Worm (Caenorhabditis elegans): ENCODE measurements around the gene col-175.

Gene col-175

DNA sequence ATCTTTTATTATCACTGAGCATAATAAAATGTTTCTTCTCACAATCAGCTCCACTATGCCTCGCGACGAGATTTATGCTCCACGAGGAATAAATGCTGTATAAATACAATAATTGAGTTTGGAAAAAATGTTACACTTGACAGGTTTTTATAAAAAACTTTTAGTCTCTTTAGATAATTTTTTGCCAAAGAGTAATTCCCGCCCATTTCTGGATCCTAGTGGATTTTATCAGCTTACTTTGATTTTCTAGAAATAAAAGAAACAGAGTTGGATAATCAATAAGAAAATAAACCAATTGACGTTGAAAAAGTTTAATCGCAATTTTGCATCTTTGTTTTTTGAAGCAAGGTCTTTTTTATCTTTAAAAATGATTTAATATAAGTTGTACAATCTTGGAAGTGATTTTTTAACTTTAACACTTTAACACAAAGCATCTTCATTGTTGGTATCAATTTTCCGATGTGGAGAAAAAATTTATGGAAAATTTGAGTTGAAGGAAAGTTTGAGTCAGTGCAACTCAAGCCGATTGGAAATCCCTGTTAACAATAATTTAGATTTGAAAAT is 27.3 kb upstream of the col-175 start:
- TF ChIP-seq ztf-23 (GFP tag; IDR thresholded peaks at IDR 0.05) (no peak), flt-1 (GFP tag; IDR thresholded peaks at IDR 0.05) (no peak), ref-1 (GFP tag; conservative IDR thresholded peaks at IDR 0.05) (no peak), klf-2 (GFP tag; conservative IDR thresholded peaks at IDR 0.05) (no peak), cog-1 (tag; optimal IDR thresholded peaks at IDR 0.05) (no peak), T22C8.4 (GFP tag; IDR thresholded peaks at IDR 0.05) (no peak), ztf-29 (GFP tag; IDR thresholded peaks at IDR 0.05) (no peak), med-1 (GFP tag; optimal IDR thresholded peaks at IDR 0.05; ENCODE audit: insufficient read depth) (no peak), tab-1 (GFP tag; IDR thresholded peaks at IDR 0.05) (no peak)

DNA sequence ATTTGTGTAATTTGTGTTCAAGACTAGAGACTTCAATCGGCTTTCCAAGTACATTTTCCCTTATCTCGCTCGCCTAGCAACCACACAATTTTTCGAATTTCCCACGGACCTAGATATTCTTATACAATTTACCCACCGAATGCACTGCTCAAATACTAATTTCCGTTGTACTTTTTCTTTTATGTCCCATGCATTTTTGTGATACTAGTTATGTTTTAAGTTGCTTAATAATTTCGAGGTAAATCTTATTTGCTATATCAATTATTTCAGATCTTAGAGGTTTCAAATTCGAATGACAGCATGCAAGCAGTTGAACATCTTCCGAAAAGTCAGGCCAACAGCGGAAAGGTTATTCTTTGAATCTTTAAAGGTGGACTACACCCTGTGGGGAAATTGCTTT is 25.1 kb upstream of the col-175 start, which contains the start of gene F18G5.1:
F18G5.1 (plus strand) TSS at position 301 of the 400 bp plus-strand sequence.
- TF ChIP-seq tab-1 (GFP tag; IDR thresholded peaks at IDR 0.05) (no peak), klf-2 (GFP tag; conservative IDR thresholded peaks at IDR 0.05) (no peak), cog-1 (tag; optimal IDR thresholded peaks at IDR 0.05) (no peak), flt-1 (GFP tag; IDR thresholded peaks at IDR 0.05) (no peak), T22C8.4 (GFP tag; IDR thresholded peaks at IDR 0.05) (no peak), ztf-23 (GFP tag; IDR thresholded peaks at IDR 0.05) (no peak), ztf-29 (GFP tag; IDR thresholded peaks at IDR 0.05) (no peak), med-1 (GFP tag; optimal IDR thresholded peaks at IDR 0.05; ENCODE audit: insufficient read depth) (no peak)

DNA sequence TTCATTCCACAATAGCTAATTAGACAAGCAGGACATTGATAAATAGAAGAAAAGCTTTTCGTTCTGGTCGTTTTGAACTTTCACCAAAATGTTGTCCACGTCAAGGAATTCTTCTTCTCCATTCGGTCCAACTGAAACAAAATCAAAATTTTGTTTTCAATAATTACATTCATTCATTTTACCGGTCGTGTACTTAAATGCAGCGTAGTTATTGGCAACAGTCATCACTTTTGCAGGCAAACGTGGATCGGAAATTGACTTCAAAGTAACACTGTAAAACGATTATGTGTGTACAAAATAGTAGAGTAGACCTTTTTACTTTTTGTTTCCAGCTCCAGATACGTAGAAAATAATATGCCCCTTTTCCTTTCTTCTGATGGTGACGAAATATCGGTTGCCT is 21.6 kb upstream of the col-175 start:
- no peak for TF ChIP-seq med-1 (GFP tag; optimal IDR thresholded peaks at IDR 0.05; ENCODE audit: insufficient read depth)
- TF ChIP-seq ztf-29 (GFP tag; IDR thresholded peaks at IDR 0.05), result no peak
- TF ChIP-seq klf-2 (GFP tag; conservative IDR thresholded peaks at IDR 0.05), result no peak
- no peak for TF ChIP-seq ref-1 (GFP tag; conservative IDR thresholded peaks at IDR 0.05)
- TF ChIP-seq tab-1 (GFP tag; IDR thresholded peaks at IDR 0.05), result no peak
- no peak for TF ChIP-seq T22C8.4 (GFP tag; IDR thresholded peaks at IDR 0.05)

DNA sequence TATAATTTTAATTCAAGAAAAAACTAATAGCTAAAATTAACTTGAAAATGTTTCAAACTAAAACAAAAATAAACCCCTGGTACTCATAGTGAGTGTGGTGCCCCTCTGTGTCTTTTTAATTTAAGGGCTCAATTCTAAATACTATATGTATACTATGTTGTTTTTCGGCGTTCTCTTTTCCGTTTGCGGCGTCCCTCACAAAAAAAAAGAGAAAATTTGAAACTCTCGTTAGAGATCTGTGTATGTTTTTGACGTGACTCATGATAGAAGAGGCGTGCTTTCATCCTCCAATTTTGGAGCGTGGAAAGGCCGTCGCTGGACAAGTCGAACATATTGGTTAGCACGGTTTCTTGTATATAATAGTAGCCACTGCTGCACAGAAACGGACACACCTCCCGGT is 17.1 kb upstream of the col-175 start, which contains the start of gene pes-8:
pes-8 (plus strand) TSS at position 301 of the 400 bp plus-strand sequence.
- no peak for TF ChIP-seq flt-1 (GFP tag; IDR thresholded peaks at IDR 0.05)
- no peak for TF ChIP-seq cog-1 (tag; optimal IDR thresholded peaks at IDR 0.05)

DNA sequence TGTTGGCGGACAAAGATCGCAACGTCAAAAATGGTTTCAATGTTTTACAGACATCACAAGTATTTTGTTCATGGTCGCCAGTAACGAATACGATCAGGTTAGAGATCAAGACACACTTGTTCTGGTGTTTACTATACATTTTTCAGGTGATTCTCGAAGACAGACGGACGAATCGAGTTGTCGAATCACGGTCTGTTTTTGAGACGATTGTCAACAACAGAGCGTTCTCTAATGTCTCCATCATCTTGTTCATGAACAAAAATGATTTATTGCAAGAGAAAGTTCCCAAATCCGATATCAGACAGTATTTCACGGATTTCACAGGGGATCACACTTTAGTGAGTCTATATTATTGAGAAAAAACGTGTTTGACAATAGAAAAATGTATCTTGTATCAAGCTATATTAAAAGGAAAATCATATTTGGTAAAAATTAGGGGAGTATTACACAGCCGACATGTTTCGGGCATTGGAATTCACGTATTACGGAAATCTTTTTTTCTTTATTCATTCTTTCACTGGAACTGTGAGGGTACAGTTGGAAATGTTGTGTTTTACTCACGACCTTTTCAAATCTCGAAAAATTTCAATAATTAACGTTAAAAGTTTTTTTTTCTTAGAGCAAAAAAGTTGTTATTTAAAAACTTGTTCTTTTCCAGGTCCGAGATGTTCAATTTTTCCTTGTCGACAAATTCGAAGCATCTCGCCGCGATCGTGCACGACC is 13.8 kb upstream of the col-175 start:
- TF ChIP-seq med-1 (GFP tag; optimal IDR thresholded peaks at IDR 0.05; ENCODE audit: insufficient read depth) (no peak), tab-1 (GFP tag; IDR thresholded peaks at IDR 0.05) (no peak), cog-1 (tag; optimal IDR thresholded peaks at IDR 0.05) (no peak), ztf-29 (GFP tag; IDR thresholded peaks at IDR 0.05) (no peak), ref-1 (GFP tag; conservative IDR thresholded peaks at IDR 0.05) (no peak), ztf-23 (GFP tag; IDR thresholded peaks at IDR 0.05) (no peak), klf-2 (GFP tag; conservative IDR thresholded peaks at IDR 0.05) (no peak), flt-1 (GFP tag; IDR thresholded peaks at IDR 0.05) (no peak), T22C8.4 (GFP tag; IDR thresholded peaks at IDR 0.05) (no peak)

DNA sequence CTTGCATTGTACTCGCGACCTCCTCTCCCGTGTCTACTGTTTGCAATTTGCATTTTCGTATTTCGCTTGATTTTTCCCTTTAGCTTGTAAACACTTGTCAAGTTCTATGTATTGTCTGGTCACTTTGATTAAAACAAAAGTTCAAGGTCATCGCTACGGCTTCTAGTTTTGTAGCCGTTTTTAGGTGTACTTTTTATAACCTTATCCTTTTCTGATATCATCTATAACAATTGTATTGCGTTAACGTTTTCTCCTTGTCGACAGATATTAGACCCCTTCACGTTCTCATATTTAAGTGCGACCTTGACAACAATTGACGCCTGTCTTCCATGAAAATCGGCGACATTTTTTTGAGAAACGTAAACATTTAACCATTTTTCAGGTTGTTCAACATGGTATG is 12.2 kb upstream of the col-175 start:
- TF ChIP-seq med-1 (GFP tag; optimal IDR thresholded peaks at IDR 0.05; ENCODE audit: insufficient read depth), result no peak
- no peak for TF ChIP-seq T22C8.4 (GFP tag; IDR thresholded peaks at IDR 0.05)
- TF ChIP-seq ztf-29 (GFP tag; IDR thresholded peaks at IDR 0.05), result no peak
- no peak for TF ChIP-seq klf-2 (GFP tag; conservative IDR thresholded peaks at IDR 0.05)
- TF ChIP-seq flt-1 (GFP tag; IDR thresholded peaks at IDR 0.05), result no peak
- TF ChIP-seq ztf-23 (GFP tag; IDR thresholded peaks at IDR 0.05), result no peak
- TF ChIP-seq cog-1 (tag; optimal IDR thresholded peaks at IDR 0.05), result no peak
- no peak for TF ChIP-seq tab-1 (GFP tag; IDR thresholded peaks at IDR 0.05)
- TF ChIP-seq ref-1 (GFP tag; conservative IDR thresholded peaks at IDR 0.05), result no peak

DNA sequence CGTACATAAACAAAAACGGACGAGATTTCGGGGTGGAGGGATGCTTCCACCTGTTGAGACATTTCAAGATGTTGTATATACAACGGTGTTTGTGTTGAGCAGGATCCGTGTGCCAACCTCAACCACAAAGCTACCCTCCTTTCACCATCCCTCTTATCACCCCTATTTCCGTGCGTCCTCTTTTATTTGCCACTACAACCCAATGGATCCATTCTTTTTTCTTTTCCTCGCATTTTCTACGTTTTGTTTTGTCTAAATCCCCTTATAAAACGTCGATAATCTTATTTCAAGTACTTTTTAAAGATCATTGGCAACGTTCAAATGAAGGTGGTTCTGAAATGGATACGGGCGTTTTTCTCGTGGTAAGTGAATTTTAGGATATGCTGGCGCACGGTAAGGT is 8.8 kb upstream of the col-175 start, which contains the start of gene gpa-12:
gpa-12 (plus strand) TSS at position 301 of the 400 bp plus-strand sequence.
- TF ChIP-seq cog-1 (tag; optimal IDR thresholded peaks at IDR 0.05) (no peak), ztf-23 (GFP tag; IDR thresholded peaks at IDR 0.05) (no peak), ref-1 (GFP tag; conservative IDR thresholded peaks at IDR 0.05) (no peak), med-1 (GFP tag; optimal IDR thresholded peaks at IDR 0.05; ENCODE audit: insufficient read depth) (no peak), tab-1 (GFP tag; IDR thresholded peaks at IDR 0.05) (no peak), T22C8.4 (GFP tag; IDR thresholded peaks at IDR 0.05) (no peak), klf-2 (GFP tag; conservative IDR thresholded peaks at IDR 0.05) (no peak), ztf-29 (GFP tag; IDR thresholded peaks at IDR 0.05) (no peak), flt-1 (GFP tag; IDR thresholded peaks at IDR 0.05) (no peak)

DNA sequence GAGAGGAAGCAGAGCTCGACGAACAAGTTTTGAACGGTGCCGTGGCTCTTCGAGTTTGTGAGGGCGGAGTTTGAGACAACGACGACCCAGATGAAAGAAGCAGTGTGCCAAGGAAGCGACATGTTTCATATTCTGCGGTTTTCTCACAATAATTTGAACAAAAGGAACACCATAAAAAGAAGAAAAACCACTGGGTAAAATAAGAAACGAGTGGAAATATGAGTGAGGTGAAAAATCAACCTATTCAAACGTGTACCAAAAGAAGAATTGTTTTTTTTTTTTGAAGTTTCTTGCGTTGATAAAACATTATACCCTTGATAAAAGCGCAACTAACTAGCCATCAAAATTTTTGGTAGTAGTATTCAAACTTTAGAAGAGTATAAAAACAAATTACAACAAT is 7.7 kb upstream of the col-175 start, which contains the start of gene lgc-4:
lgc-4 (minus strand) TSS at position 101 of the 400 bp plus-strand sequence.
- TF ChIP-seq med-1 (GFP tag; optimal IDR thresholded peaks at IDR 0.05; ENCODE audit: insufficient read depth) (no peak), ztf-29 (GFP tag; IDR thresholded peaks at IDR 0.05) (no peak), ztf-23 (GFP tag; IDR thresholded peaks at IDR 0.05) (no peak), T22C8.4 (GFP tag; IDR thresholded peaks at IDR 0.05) (no peak), cog-1 (tag; optimal IDR thresholded peaks at IDR 0.05) (no peak), klf-2 (GFP tag; conservative IDR thresholded peaks at IDR 0.05) (no peak), flt-1 (GFP tag; IDR thresholded peaks at IDR 0.05) (no peak), tab-1 (GFP tag; IDR thresholded peaks at IDR 0.05) (no peak), ref-1 (GFP tag; conservative IDR thresholded peaks at IDR 0.05) (no peak)

DNA sequence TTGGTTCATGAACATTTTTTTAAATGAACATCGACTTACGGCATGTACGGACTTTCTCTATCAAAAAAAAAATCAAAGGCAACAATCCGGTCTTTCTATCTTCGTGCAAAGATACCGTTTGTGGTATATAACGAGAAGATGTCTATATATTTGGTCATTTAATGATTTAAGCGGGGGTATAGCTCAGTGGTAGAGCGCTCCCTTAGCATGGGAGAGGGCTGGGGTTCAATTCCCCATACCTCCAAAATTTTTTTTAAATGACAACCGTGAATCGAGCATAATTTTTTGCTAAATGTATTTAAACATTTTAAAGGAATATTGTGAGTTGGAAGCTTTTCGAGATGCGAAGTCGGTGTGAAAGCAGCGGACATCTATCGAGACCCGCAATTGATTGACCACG is 4.3 kb upstream of the col-175 start:
- TF ChIP-seq tab-1 (GFP tag; IDR thresholded peaks at IDR 0.05), result no peak
- TF ChIP-seq ref-1 (GFP tag; conservative IDR thresholded peaks at IDR 0.05), result no peak
- no peak for TF ChIP-seq ztf-23 (GFP tag; IDR thresholded peaks at IDR 0.05)
- no peak for TF ChIP-seq med-1 (GFP tag; optimal IDR thresholded peaks at IDR 0.05; ENCODE audit: insufficient read depth)
- no peak for TF ChIP-seq ztf-29 (GFP tag; IDR thresholded peaks at IDR 0.05)
- TF ChIP-seq klf-2 (GFP tag; conservative IDR thresholded peaks at IDR 0.05), result no peak
- no peak for TF ChIP-seq T22C8.4 (GFP tag; IDR thresholded peaks at IDR 0.05)
